Fruit fly (Drosophila melanogaster): ENCODE measurements around the gene alpha-Man-IIb.

Gene alpha-Man-IIb

dm6 chr3R:15806341-15806740 is 2.3 kb downstream of the alpha-Man-IIb start:
- TF ChIP-seq CG17801 (GFP tag; optimal IDR thresholded peaks at IDR 0.05; ENCODE audit: partially characterized antibody), result no peak

- no peak for TF ChIP-seq CG17801 (GFP tag; optimal IDR thresholded peaks at IDR 0.05; ENCODE audit: partially characterized antibody)
Measured at dm6 chr3R:15807306-15807705, 3.3 kb downstream of the alpha-Man-IIb start.

- no peak for TF ChIP-seq CG17801 (GFP tag; optimal IDR thresholded peaks at IDR 0.05; ENCODE audit: partially characterized antibody)
Measured at dm6 chr3R:15807877-15808381, 3.9 kb downstream of the alpha-Man-IIb start.

- no peak for TF ChIP-seq CG17801 (GFP tag; optimal IDR thresholded peaks at IDR 0.05; ENCODE audit: partially characterized antibody)
Measured at dm6 chr3R:15810369-15810768, 6.3 kb downstream of the alpha-Man-IIb start.

dm6 chr3R:15814150-15814549 is 10.1 kb downstream of the alpha-Man-IIb start:
- no peak for TF ChIP-seq CG17801 (GFP tag; optimal IDR thresholded peaks at IDR 0.05; ENCODE audit: partially characterized antibody)

- no peak for TF ChIP-seq CG17801 (GFP tag; optimal IDR thresholded peaks at IDR 0.05; ENCODE audit: partially characterized antibody)
Measured at dm6 chr3R:15816276-15816675, 12.2 kb downstream of the alpha-Man-IIb start.

- no peak for TF ChIP-seq CG17801 (GFP tag; optimal IDR thresholded peaks at IDR 0.05; ENCODE audit: partially characterized antibody)
Measured at dm6 chr3R:15825521-15825920, 21.5 kb downstream of the alpha-Man-IIb start, which contains the start of gene CG4576. Gene CG4576 (plus strand): TSS chr3R:15825747.

- no peak for TF ChIP-seq CG17801 (GFP tag; optimal IDR thresholded peaks at IDR 0.05; ENCODE audit: partially characterized antibody)
Measured at dm6 chr3R:15827559-15827958, 23.5 kb downstream of the alpha-Man-IIb start.

- TF ChIP-seq CG17801 (GFP tag; optimal IDR thresholded peaks at IDR 0.05; ENCODE audit: partially characterized antibody), result no peak
Measured at dm6 chr3R:15832525-15832924, 28.5 kb downstream of the alpha-Man-IIb start, which contains the start of gene rec. Gene rec (minus strand): TSS chr3R:15832632.

- TF ChIP-seq CG17801 (GFP tag; optimal IDR thresholded peaks at IDR 0.05; ENCODE audit: partially characterized antibody), result no peak
Measured at dm6 chr3R:15833332-15833731, 29.3 kb downstream of the alpha-Man-IIb start, which contains the start of gene CG43318. Gene CG43318 (minus strand): TSS chr3R:15833432.

- TF ChIP-seq CG17801 (GFP tag; optimal IDR thresholded peaks at IDR 0.05; ENCODE audit: partially characterized antibody), result no peak
Measured at dm6 chr3R:15834375-15835031, 30.5 kb downstream of the alpha-Man-IIb start, which contains the start of the genes CG43317 and Arpc3A. Gene CG43317 (minus strand): TSS chr3R:15834425. Gene Arpc3A (plus strand): TSS chr3R:15834648.

- peak; percentile 77 for TF ChIP-seq CG17801 (GFP tag; optimal IDR thresholded peaks at IDR 0.05; ENCODE audit: partially characterized antibody)
Measured at dm6 chr3R:15836864-15837824, 33.1 kb downstream of the alpha-Man-IIb start, which contains the start of the genes ND-23 and spn-E. Gene ND-23 (minus strand): TSS chr3R:15837117. Gene spn-E (plus strand): TSS chr3R:15837419.

dm6 chr3R:15839294-15839693 is 35.2 kb downstream of the alpha-Man-IIb start, which contains the start of gene Pbp45:
Gene Pbp45 (minus strand): TSS chr3R:15839515.
- TF ChIP-seq CG17801 (GFP tag; optimal IDR thresholded peaks at IDR 0.05; ENCODE audit: partially characterized antibody), result no peak

dm6 chr3R:15846234-15846633 is 42.2 kb downstream of the alpha-Man-IIb start, which contains the start of gene CG4546:
Gene CG4546 (plus strand): TSS chr3R:15846534.
- TF ChIP-seq CG17801 (GFP tag; optimal IDR thresholded peaks at IDR 0.05; ENCODE audit: partially characterized antibody), result no peak

dm6 chr3R:15851912-15852311 is 47.9 kb downstream of the alpha-Man-IIb start:
- TF ChIP-seq CG17801 (GFP tag; optimal IDR thresholded peaks at IDR 0.05; ENCODE audit: partially characterized antibody), result no peak
